Worm (Caenorhabditis elegans) whole organism, L4 larva: ENCODE data around the gene smf-2.

Experiments
- Y5F2A.4 ChIP-seq: fragments of 200-800 bp; sonication (Bioruptor generic); optimal IDR thresholded peaks from 2 replicates; lab custom pipeline; 2018; ENCODE audit warnings: mild to moderate bottlenecking, missing genetic modification characterization, missing compliant biosample characterization
- ZK337.2 ChIP-seq: fragments of 200-800 bp; sonication (Bioruptor generic); IDR thresholded peaks from 2 replicates; pipeline ENCODE4 v1.3.6; 2022; ENCODE audit warnings: missing genetic modification reagents, missing genetic modification characterization, missing compliant biosample characterization
- ama-1 ChIP-seq: fragments of 150-350 bp; optimal IDR thresholded peaks from 2 replicates; lab custom pipeline; 2014; ENCODE audit warnings: inconsistent platforms, mixed read lengths
- ceh-20 ChIP-seq: fragments of 200-800 bp; sonication (Bioruptor generic); IDR thresholded peaks from 2 replicates; pipeline ENCODE4 v1.3.6; 2022; ENCODE audit warnings: missing genetic modification reagents, missing genetic modification characterization, missing compliant biosample characterization
- ceh-28 ChIP-seq: fragments of 150-350 bp; optimal IDR thresholded peaks from 2 replicates; lab custom pipeline; 2014; ENCODE audit warnings: missing biosample characterization, missing genetic modification reagents, missing genetic modification characterization
- ceh-32 ChIP-seq: sonication (generic microtip); optimal IDR thresholded peaks from 2 replicates; lab custom pipeline; 2016; ENCODE audit warnings: mild to moderate bottlenecking, missing genetic modification characterization, missing compliant biosample characterization; ENCODE audit not compliant: poor library complexity
- ceh-44 ChIP-seq: fragments of 200-800 bp; sonication (Bioruptor generic); IDR thresholded peaks from 2 replicates; pipeline ENCODE4 v1.3.6; 2022; ENCODE audit warnings: missing genetic modification reagents, missing genetic modification characterization, missing compliant biosample characterization
- ceh-62 ChIP-seq: sonication (generic microtip); optimal IDR thresholded peaks from 2 replicates; lab custom pipeline; 2017; ENCODE audit warnings: missing biosample characterization, missing genetic modification characterization
- ctbp-1 ChIP-seq: fragments of 200-800 bp; sonication (Bioruptor generic); IDR thresholded peaks from 2 replicates; pipeline ENCODE4 v1.3.6; 2022; ENCODE audit warnings: missing genetic modification reagents, missing genetic modification characterization, missing compliant biosample characterization
- daf-12 ChIP-seq: fragments of 150-350 bp; optimal IDR thresholded peaks from 2 replicates; lab custom pipeline; 2014; ENCODE audit warnings: missing biosample characterization, missing genetic modification reagents, missing genetic modification characterization
- daf-16 ChIP-seq, 3 experiments: sonication (generic microtip); optimal IDR thresholded peaks; 2 replicates each; lab custom pipeline; 2016 to 2017; ENCODE audit warnings: missing genetic modification characterization in 3 of 3, missing genetic modification reagents in 3 of 3, mild to moderate bottlenecking in 2 of 3, missing compliant biosample characterization in 2 of 3, missing biosample characterization in 1 of 3, moderate library complexity in 1 of 3
- dmd-6 ChIP-seq: fragments of 200-800 bp; sonication (Bioruptor generic); IDR thresholded peaks from 2 replicates; pipeline ENCODE4 v1.3.6; 2022; ENCODE audit warnings: missing genetic modification reagents, missing genetic modification characterization, missing compliant biosample characterization
- dmd-8 ChIP-seq: fragments of 200-800 bp; sonication (Bioruptor generic); IDR thresholded peaks from 2 replicates; pipeline ENCODE4 v1.3.6; 2022; ENCODE audit warnings: missing genetic modification characterization, missing compliant biosample characterization
- dpl-1 ChIP-seq: fragments of 150-350 bp; optimal IDR thresholded peaks from 2 replicates; lab custom pipeline; 2014; ENCODE audit warnings: missing biosample characterization, missing genetic modification reagents, missing genetic modification characterization
- duxl-1 ChIP-seq: sonication (generic microtip); optimal IDR thresholded peaks from 2 replicates; lab custom pipeline; 2016; ENCODE audit warnings: mild to moderate bottlenecking, missing genetic modification characterization, moderate library complexity, missing compliant biosample characterization; ENCODE audit not compliant: poor library complexity
- dve-1 ChIP-seq: sonication (generic microtip); optimal IDR thresholded peaks from 2 replicates; lab custom pipeline; 2017; ENCODE audit warnings: antibody characterized with exemption, mild to moderate bottlenecking, missing genetic modification characterization, missing compliant biosample characterization; ENCODE audit not compliant: insufficient read depth
- egl-27 ChIP-seq: sonication (generic microtip); optimal IDR thresholded peaks from 3 replicates; lab custom pipeline; 2017; ENCODE audit warnings: missing biosample characterization, missing genetic modification reagents, missing genetic modification characterization
- fos-1 ChIP-seq: fragments of 150-350 bp; optimal IDR thresholded peaks from 2 replicates; lab custom pipeline; 2014; ENCODE audit warnings: missing biosample characterization, missing genetic modification characterization
- gei-8 ChIP-seq: fragments of 200-800 bp; sonication (Bioruptor generic); optimal IDR thresholded peaks from 2 replicates; lab custom pipeline; 2018; ENCODE audit warnings: mild to moderate bottlenecking, missing genetic modification characterization, missing compliant biosample characterization
- hlh-30 ChIP-seq: sonication (generic microtip); optimal IDR thresholded peaks from 2 replicates; lab custom pipeline; 2017; ENCODE audit warnings: antibody characterized with exemption, mild to moderate bottlenecking, missing genetic modification characterization, missing compliant biosample characterization; ENCODE audit not compliant: insufficient read depth
- hmg-1.1 ChIP-seq: fragments of 200-800 bp; sonication (Bioruptor generic); IDR thresholded peaks from 2 replicates; pipeline ENCODE4 v1.3.6; 2022; ENCODE audit warnings: missing genetic modification reagents, missing genetic modification characterization, missing compliant biosample characterization
- lim-7 ChIP-seq: fragments of 200-800 bp; sonication (Bioruptor generic); IDR thresholded peaks from 2 replicates; pipeline ENCODE4 v1.3.6; 2022; ENCODE audit warnings: missing genetic modification characterization, missing compliant biosample characterization
- lin-1 ChIP-seq: fragments of 200-800 bp; sonication (Bioruptor generic); IDR thresholded peaks from 2 replicates; pipeline ENCODE4 v1.3.6; 2022; ENCODE audit warnings: missing genetic modification reagents, missing genetic modification characterization, missing compliant biosample characterization
- lin-15B ChIP-seq: fragments of 150-350 bp; sonication (generic microtip); optimal IDR thresholded peaks from 3 replicates; lab custom pipeline; 2014; ENCODE audit warnings: missing biosample characterization, missing genetic modification characterization
- lin-29 ChIP-seq: fragments of 200-800 bp; sonication (Bioruptor generic); IDR thresholded peaks from 2 replicates; pipeline ENCODE4 v1.3.6; 2022; ENCODE audit warnings: missing genetic modification reagents, missing genetic modification characterization, missing compliant biosample characterization
- lin-38 ChIP-seq: fragments of 200-800 bp; sonication (Bioruptor generic); IDR thresholded peaks from 2 replicates; pipeline ENCODE4 v1.3.6; 2022; ENCODE audit warnings: missing genetic modification reagents, missing genetic modification characterization, missing compliant biosample characterization
- lin-39 ChIP-seq: fragments of 150-350 bp; optimal IDR thresholded peaks from 2 replicates; lab custom pipeline; 2014; ENCODE audit warnings: missing biosample characterization, missing genetic modification reagents, missing genetic modification characterization
- lir-3 ChIP-seq: sonication (generic microtip); optimal IDR thresholded peaks from 2 replicates; lab custom pipeline; 2016; ENCODE audit warnings: mild to moderate bottlenecking, missing genetic modification characterization, missing compliant biosample characterization
- lsy-2 ChIP-seq, 2 experiments: fragments of 150-350 bp in 1 of 2; sonication (generic microtip) in 1 of 2; optimal IDR thresholded peaks; 2 replicates each; lab custom pipeline; 2014 to 2017; ENCODE audit warnings: missing biosample characterization in 2 of 2, missing genetic modification characterization in 2 of 2
- mdl-1 ChIP-seq, 2 experiments: fragments of 150-350 bp in 1 of 2; sonication (generic microtip) in 1 of 2; optimal IDR thresholded peaks; 2 replicates each; lab custom pipeline; 2014 to 2017; ENCODE audit warnings: missing biosample characterization in 2 of 2, missing genetic modification characterization in 2 of 2
- mdt-29 ChIP-seq: fragments of 200-800 bp; sonication (Bioruptor generic); IDR thresholded peaks from 2 replicates; pipeline ENCODE4 v1.3.6; 2022; ENCODE audit warnings: missing genetic modification reagents, missing genetic modification characterization, missing compliant biosample characterization
- mep-1 ChIP-seq: fragments of 150-350 bp; sonication (generic microtip); optimal IDR thresholded peaks from 3 replicates; lab custom pipeline; 2014; ENCODE audit warnings: missing biosample characterization, missing genetic modification characterization
- mxl-3 ChIP-seq: fragments of 200-800 bp; sonication (Bioruptor generic); optimal IDR thresholded peaks from 2 replicates; lab custom pipeline; 2018; ENCODE audit warnings: mild to moderate bottlenecking, missing genetic modification characterization, missing compliant biosample characterization
- nhr-102 ChIP-seq: sonication (generic microtip); optimal IDR thresholded peaks from 2 replicates; lab custom pipeline; 2016; ENCODE audit warnings: mild to moderate bottlenecking, missing genetic modification characterization, moderate library complexity, missing compliant biosample characterization
- nhr-11 ChIP-seq: fragments of 150-350 bp; optimal IDR thresholded peaks from 2 replicates; lab custom pipeline; 2014; ENCODE audit warnings: missing biosample characterization, missing genetic modification characterization
- nhr-237 ChIP-seq: sonication (generic microtip); optimal IDR thresholded peaks from 2 replicates; lab custom pipeline; 2017; ENCODE audit warnings: missing biosample characterization, missing genetic modification characterization
- nhr-28 ChIP-seq: fragments of 150-350 bp; optimal IDR thresholded peaks from 2 replicates; lab custom pipeline; 2014; ENCODE audit warnings: missing biosample characterization, missing genetic modification characterization
- nhr-41 ChIP-seq: fragments of 200-800 bp; sonication (Bioruptor generic); IDR thresholded peaks from 2 replicates; pipeline ENCODE4 v1.3.6; 2022; ENCODE audit warnings: missing genetic modification reagents, missing genetic modification characterization, missing compliant biosample characterization
- nhr-42 ChIP-seq: fragments of 200-800 bp; sonication (Bioruptor generic); IDR thresholded peaks from 2 replicates; pipeline ENCODE4 v1.3.6; 2022; ENCODE audit warnings: missing genetic modification characterization, missing compliant biosample characterization
- nhr-48 ChIP-seq: sonication (generic microtip); optimal IDR thresholded peaks from 2 replicates; lab custom pipeline; 2016; ENCODE audit warnings: mild to moderate bottlenecking, missing genetic modification characterization, missing compliant biosample characterization
- php-3 ChIP-seq: fragments of 200-800 bp; sonication (Bioruptor generic); IDR thresholded peaks from 2 replicates; pipeline ENCODE4 v1.3.6; 2022; ENCODE audit warnings: missing genetic modification reagents, missing genetic modification characterization, missing compliant biosample characterization
- pqm-1 ChIP-seq: sonication (generic microtip); optimal IDR thresholded peaks from 2 replicates; lab custom pipeline; 2017; ENCODE audit warnings: missing biosample characterization, missing genetic modification characterization
- sdz-12 ChIP-seq: fragments of 200-800 bp; sonication (Bioruptor generic); optimal IDR thresholded peaks from 2 replicates; lab custom pipeline; 2018; ENCODE audit warnings: mild to moderate bottlenecking, missing genetic modification characterization, missing compliant biosample characterization
- unc-130 ChIP-seq: sonication (generic microtip); optimal IDR thresholded peaks from 2 replicates; lab custom pipeline; 2016; ENCODE audit warnings: missing genetic modification reagents, missing genetic modification characterization, missing compliant biosample characterization
- unc-62 ChIP-seq, 3 experiments: fragments of 150-350 bp in 1 of 3; sonication (generic microtip); optimal IDR thresholded peaks in 2 of 3; peaks in 1 of 3; 1 replicate in 1 of 3; 2 replicates in 2 of 3; lab custom pipeline; 2014 to 2017; ENCODE audit warnings: missing biosample characterization in 3 of 3, missing genetic modification characterization in 3 of 3, missing genetic modification reagents in 3 of 3, missing genotype in 1 of 3
- vab-7 ChIP-seq: fragments of 200-800 bp; sonication (Bioruptor generic); IDR thresholded peaks from 2 replicates; pipeline ENCODE4 v1.3.6; 2022; ENCODE audit warnings: missing genetic modification reagents, missing genetic modification characterization, missing compliant biosample characterization
- zfp-3 ChIP-seq: fragments of 200-800 bp; sonication (Bioruptor generic); conservative IDR thresholded peaks from 2 replicates; pipeline ENCODE4 v1.3.6; 2022; ENCODE audit warnings: missing genetic modification reagents, missing genetic modification characterization, missing compliant biosample characterization
- zip-2 ChIP-seq: fragments of 150-350 bp; optimal IDR thresholded peaks from 2 replicates; lab custom pipeline; 2014; ENCODE audit warnings: missing biosample characterization, missing genetic modification characterization
- ztf-11 ChIP-seq: fragments of 150-350 bp; optimal IDR thresholded peaks from 2 replicates; lab custom pipeline; 2014; ENCODE audit warnings: missing biosample characterization, missing genetic modification characterization
- ztf-7 ChIP-seq: fragments of 150-350 bp; optimal IDR thresholded peaks from 2 replicates; lab custom pipeline; 2014; ENCODE audit warnings: missing biosample characterization, missing genetic modification characterization

The smf-2 gene

DNA sequence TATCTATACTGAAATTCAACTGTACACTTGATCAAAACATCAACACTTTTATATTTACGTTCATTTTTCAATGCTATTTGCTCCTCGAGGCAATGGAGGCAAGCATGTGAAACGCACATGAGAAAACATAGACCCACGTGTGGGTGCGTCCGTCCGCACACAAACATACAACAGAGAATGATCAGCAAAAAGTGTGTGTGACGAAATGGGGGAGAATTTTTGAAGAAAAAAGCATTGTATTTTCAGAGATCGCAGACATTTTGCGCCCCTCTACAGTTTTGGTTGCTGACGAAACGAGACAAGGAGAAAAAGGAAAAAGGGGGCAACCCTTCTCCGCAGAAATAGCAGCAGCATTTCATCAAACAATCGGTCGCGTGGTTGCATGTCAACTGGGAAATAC is 31.6 kb upstream of the smf-2 start (continued):
- TF ChIP-seq nhr-102 (tag; lab: Kevin White, UChicago) (peak; percentile 86), ztf-11 (tag; lab: Kevin White, UChicago) (no peak), sdz-12 (GFP tag; lab: Kevin White, UChicago) (no peak), ctbp-1 (peak; percentile 52; the same call in 1 of the 2 replicates), nhr-28 (tag; lab: Kevin White, UChicago) (peak; percentile 97), nhr-42 (GFP tag; lab: Robert Waterston, UW) (0 out of 2 replicates have a peak, but pooled peaks have one; percentile 38), nhr-41 (GFP tag; lab: Robert Waterston, UW) (0 out of 2 replicates have a peak, but pooled peaks have one; percentile 21), nhr-237 (tag; lab: Kevin White, UChicago) (no peak), zfp-3 (GFP tag; lab: Robert Waterston, UW) (peak; percentile 20; the same call in 1 of the 2 replicates), lin-38 (GFP tag; lab: Robert Waterston, UW) (peak; percentile 52), lim-7 (GFP tag; lab: Robert Waterston, UW) (no peak), lin-15B (no peak), egl-27 (tag; lab: Kevin White, UChicago) (no peak), ceh-32 (tag; lab: Kevin White, UChicago) (no peak), mxl-3 (GFP tag; lab: Kevin White, UChicago) (peak; percentile 89), gei-8 (GFP tag; lab: Kevin White, UChicago) (peak; percentile 93), Y5F2A.4 (GFP tag; lab: Kevin White, UChicago) (no peak), dpl-1 (peak; percentile 55), unc-130 (GFP tag; lab: Kevin White, UChicago) (no peak), daf-16 (GFP tag; optimal IDR thresholded peaks at IDR 0.05; lab: Kevin White, UChicago) (peak; percentile 53 to 95), daf-16 (tag; optimal IDR thresholded peaks at IDR 0.05; lab: Kevin White, UChicago) (peak; percentile 98), mep-1 (tag; lab: Kevin White, UChicago) (peak; percentile 87), ZK337.2 (GFP tag; lab: Robert Waterston, UW) (no peak), hlh-30 (tag; lab: Kevin White, UChicago) (peak; percentile 97), mdt-29 (GFP tag; lab: Robert Waterston, UW) (peak; percentile 83), mdl-1 (tag; optimal IDR thresholded peaks at IDR 0.05; lab: Kevin White, UChicago) (peak in 1 of 2 experiments; percentile 100), lin-39 (tag; lab: Kevin White, UChicago) (no peak), nhr-48 (tag; lab: Kevin White, UChicago) (peak; percentile 98), fos-1 (tag; lab: Kevin White, UChicago) (no peak), lin-1 (GFP tag; lab: Robert Waterston, UW) (peak; percentile 87), ceh-44 (GFP tag; lab: Robert Waterston, UW) (no peak), pqm-1 (tag; lab: Kevin White, UChicago) (peak; percentile 31), ztf-7 (tag; lab: Kevin White, UChicago) (peak; percentile 25), ceh-28 (tag; lab: Kevin White, UChicago) (no peak), ceh-62 (no peak), lin-29 (GFP tag; lab: Robert Waterston, UW) (peak; percentile 44; the same call in 1 of the 2 replicates), zip-2 (tag; lab: Kevin White, UChicago) (peak; percentile 34), nhr-11 (tag; lab: Kevin White, UChicago) (peak; percentile 77), dmd-8 (GFP tag; lab: Robert Waterston, UW) (no peak), ceh-20 (GFP tag; lab: Robert Waterston, UW) (0 out of 2 replicates have a peak, but pooled peaks have one; percentile 47), dmd-6 (GFP tag; lab: Robert Waterston, UW) (peak; percentile 98), dve-1 (tag; lab: Kevin White, UChicago) (peak; percentile 92), lsy-2 (tag; optimal IDR thresholded peaks at IDR 0.05; lab: Kevin White, UChicago) (peak in 1 of 2 experiments; percentile 78), lir-3 (no peak), vab-7 (no peak), daf-12 (no peak), hmg-1.1 (GFP tag; lab: Robert Waterston, UW) (peak; percentile 58), php-3 (GFP tag; lab: Robert Waterston, UW) (peak; percentile 67; the same call in 1 of the 2 replicates), ama-1 (lab: Kevin White, UChicago) (no peak), duxl-1 (peak; percentile 77), unc-62 (GFP tag; optimal IDR thresholded peaks at IDR 0.05 in 1 of 2; lab: Kevin White, UChicago) (peak in 1 of 2 experiments; percentile 96), unc-62 (tag; optimal IDR thresholded peaks at IDR 0.05; lab: Kevin White, UChicago) (no peak)
